Fruit fly (Drosophila melanogaster) whole organism, prepupa: ENCODE measurements around the gene CG2533.

Experiments
- Blimp-1 ChIP-seq: fragments of 200-800 bp; sonication (Bioruptor generic); optimal IDR thresholded peaks from 3 replicates; lab custom pipeline; 2017; ENCODE audit warnings: missing biosample characterization, missing genetic modification characterization, mild to moderate bottlenecking, moderate library complexity, missing genetic modification reagents
- CG10631 ChIP-seq: fragments of 200-800 bp; sonication (Bioruptor generic); optimal IDR thresholded peaks from 2 replicates; lab custom pipeline; 2016; ENCODE audit warnings: missing biosample characterization, missing genetic modification characterization
- CG10669 ChIP-seq: fragments of 200-800 bp; sonication (Bioruptor generic); optimal IDR thresholded peaks from 3 replicates; lab custom pipeline; 2018; ENCODE audit warnings: missing biosample characterization, mild to moderate bottlenecking, missing genetic modification characterization, moderate library complexity
- CG11902 ChIP-seq: fragments of 200-800 bp; sonication (Bioruptor generic); optimal IDR thresholded peaks from 3 replicates; lab custom pipeline; 2016; ENCODE audit warnings: missing biosample characterization, missing genetic modification characterization
- CG15336 ChIP-seq: fragments of 200-800 bp; sonication (Bioruptor generic); IDR thresholded peaks from 2 replicates; pipeline ENCODE4 v1.3.6; 2022; ENCODE audit warnings: missing biosample characterization, missing genetic modification characterization
- CG1621 ChIP-seq: fragments of 200-800 bp; sonication (Bioruptor generic); optimal IDR thresholded peaks from 3 replicates; lab custom pipeline; 2018; ENCODE audit warnings: missing biosample characterization, mild to moderate bottlenecking, missing genetic modification characterization
- CG16779 ChIP-seq: fragments of 200-800 bp; sonication (Bioruptor generic); optimal IDR thresholded peaks from 3 replicates; lab custom pipeline; 2017; ENCODE audit warnings: missing biosample characterization, mild to moderate bottlenecking, missing genetic modification characterization
- CG34406 ChIP-seq: fragments of 200-800 bp; sonication (Bioruptor generic); optimal IDR thresholded peaks from 3 replicates; lab custom pipeline; 2016; ENCODE audit warnings: missing biosample characterization, missing genetic modification characterization
- CG3919 ChIP-seq: fragments of 200-800 bp; sonication (Bioruptor generic); optimal IDR thresholded peaks from 3 replicates; lab custom pipeline; 2016; ENCODE audit warnings: missing biosample characterization, missing genetic modification characterization
- CG4318 ChIP-seq: fragments of 200-800 bp; sonication (Bioruptor generic); optimal IDR thresholded peaks from 3 replicates; lab custom pipeline; 2017; ENCODE audit warnings: missing biosample characterization, mild to moderate bottlenecking, missing genetic modification characterization
- CG6163 ChIP-seq: fragments of 200-800 bp; sonication (Bioruptor generic); IDR thresholded peaks from 3 replicates; pipeline ENCODE4 v1.3.6; 2022; ENCODE audit warnings: missing biosample characterization, missing genetic modification characterization
- CG6276 ChIP-seq: fragments of 200-800 bp; sonication (Bioruptor generic); optimal IDR thresholded peaks from 2 replicates; lab custom pipeline; 2017; ENCODE audit warnings: missing biosample characterization, mild to moderate bottlenecking, missing genetic modification characterization
- CG6854 ChIP-seq: fragments of 200-800 bp; sonication (Bioruptor generic); optimal IDR thresholded peaks from 2 replicates; lab custom pipeline; 2017; ENCODE audit warnings: missing biosample characterization, mild to moderate bottlenecking, missing genetic modification characterization
- CG8119 ChIP-seq: fragments of 200-800 bp; sonication (Bioruptor generic); IDR thresholded peaks from 3 replicates; pipeline ENCODE4 v1.3.6; 2022; ENCODE audit warnings: missing biosample characterization, missing genetic modification characterization
- CG8319 ChIP-seq: fragments of 200-800 bp; sonication (Bioruptor generic); optimal IDR thresholded peaks from 3 replicates; lab custom pipeline; 2016; ENCODE audit warnings: missing biosample characterization, missing genetic modification characterization
- CG8632 ChIP-seq: fragments of 200-800 bp; sonication (Bioruptor generic); optimal IDR thresholded peaks from 3 replicates; lab custom pipeline; 2016; ENCODE audit warnings: missing biosample characterization, missing genetic modification characterization
- CG9139 ChIP-seq: fragments of 200-800 bp; sonication (Bioruptor generic); optimal IDR thresholded peaks from 3 replicates; lab custom pipeline; 2017; ENCODE audit warnings: missing biosample characterization, mild to moderate bottlenecking, missing genetic modification characterization
- Eip75B ChIP-seq: fragments of 200-800 bp; sonication (Bioruptor generic); optimal IDR thresholded peaks from 3 replicates; lab custom pipeline; 2016; ENCODE audit warnings: missing biosample characterization, missing genetic modification characterization
- Eip78C ChIP-seq: fragments of 200-800 bp; sonication (Bioruptor generic); peaks from one replicate; lab custom pipeline; 2016; ENCODE audit warnings: missing biosample characterization, missing genetic modification characterization
- Eip93F ChIP-seq: fragments of 200-800 bp; sonication (Bioruptor generic); optimal IDR thresholded peaks from 2 replicates; lab custom pipeline; 2016; ENCODE audit warnings: missing biosample characterization, mild to moderate bottlenecking, missing genetic modification characterization
- Ets96B ChIP-seq: fragments of 200-800 bp; optimal IDR thresholded peaks from 2 replicates; lab custom pipeline; 2019; ENCODE audit warnings: missing biosample characterization, mild to moderate bottlenecking, missing genetic modification characterization, moderate library complexity
- Gug ChIP-seq: fragments of 200-800 bp; sonication (Bioruptor generic); IDR thresholded peaks from 2 replicates; pipeline ENCODE4 v1.3.6; 2022; ENCODE audit warnings: missing biosample characterization, missing genetic modification characterization
- Hr38 ChIP-seq: sonication (Bioruptor generic); optimal IDR thresholded peaks from 2 replicates; lab custom pipeline; 2016; ENCODE audit warnings: missing biosample characterization, missing genetic modification characterization
- Hr39 ChIP-seq: fragments of 200-800 bp; sonication (Bioruptor generic); optimal IDR thresholded peaks from 2 replicates; lab custom pipeline; 2016; ENCODE audit warnings: missing biosample characterization, missing genetic modification characterization
- Lpt ChIP-seq: fragments of 200-800 bp; sonication (Bioruptor generic); optimal IDR thresholded peaks from 3 replicates; lab custom pipeline; 2016; ENCODE audit warnings: missing biosample characterization, missing genetic modification characterization
- OdsH ChIP-seq: fragments of 200-800 bp; sonication (Bioruptor generic); optimal IDR thresholded peaks from 3 replicates; lab custom pipeline; 2016; ENCODE audit warnings: missing biosample characterization, missing genetic modification characterization
- Sox14 ChIP-seq: fragments of 200-800 bp; sonication (Bioruptor generic); optimal IDR thresholded peaks from 3 replicates; lab custom pipeline; 2016; ENCODE audit warnings: missing biosample characterization, missing genetic modification characterization
- Sox15 ChIP-seq: fragments of 200-800 bp; sonication (Bioruptor generic); optimal IDR thresholded peaks from 3 replicates; lab custom pipeline; 2016; ENCODE audit warnings: missing biosample characterization, missing genetic modification characterization
- achi ChIP-seq: fragments of 200-800 bp; sonication (Bioruptor generic); optimal IDR thresholded peaks from 3 replicates; lab custom pipeline; 2016; ENCODE audit warnings: missing biosample characterization, missing genetic modification characterization
- acj6 ChIP-seq: fragments of 200-800 bp; sonication (Bioruptor generic); optimal IDR thresholded peaks from 3 replicates; lab custom pipeline; 2016; ENCODE audit warnings: missing biosample characterization, missing genetic modification characterization
- cyc ChIP-seq: fragments of 200-800 bp; sonication (Bioruptor generic); optimal IDR thresholded peaks from 3 replicates; lab custom pipeline; 2016; ENCODE audit warnings: missing biosample characterization, missing genetic modification characterization
- dac ChIP-seq: fragments of 200-800 bp; sonication (Bioruptor generic); optimal IDR thresholded peaks from 2 replicates; lab custom pipeline; 2017; ENCODE audit warnings: missing biosample characterization, mild to moderate bottlenecking, missing genetic modification characterization
- dsx ChIP-seq: fragments of 200-800 bp; optimal IDR thresholded peaks from 3 replicates; lab custom pipeline; 2019; ENCODE audit warnings: missing biosample characterization, mild to moderate bottlenecking, missing genetic modification characterization, moderate library complexity; ENCODE audit not compliant: poor library complexity, severe bottlenecking
- esn ChIP-seq: fragments of 200-800 bp; sonication (Bioruptor generic); optimal IDR thresholded peaks from 2 replicates; lab custom pipeline; 2016; ENCODE audit warnings: missing biosample characterization, mild to moderate bottlenecking, missing genetic modification characterization, moderate library complexity
- fd59A ChIP-seq: fragments of 200-800 bp; sonication (Bioruptor generic); optimal IDR thresholded peaks from 2 replicates; lab custom pipeline; 2017; ENCODE audit warnings: missing biosample characterization, mild to moderate bottlenecking, missing genetic modification characterization, missing genetic modification reagents
- fkh ChIP-seq: fragments of 200-800 bp; sonication (Bioruptor generic); optimal IDR thresholded peaks from 3 replicates; lab custom pipeline; 2017; ENCODE audit warnings: missing biosample characterization, mild to moderate bottlenecking, missing genetic modification characterization, moderate library complexity
- lz ChIP-seq: fragments of 200-800 bp; sonication (Bioruptor generic); optimal IDR thresholded peaks from 3 replicates; lab custom pipeline; 2016; ENCODE audit warnings: missing biosample characterization, missing genetic modification characterization
- salr ChIP-seq, 2 experiments: fragments of 200-800 bp; sonication (Bioruptor generic); optimal IDR thresholded peaks; 3 replicates each; lab custom pipeline; 2016 to 2018; ENCODE audit warnings: missing biosample characterization in 2 of 2, missing genetic modification characterization in 2 of 2, mild to moderate bottlenecking in 1 of 2
- spab ChIP-seq: fragments of 200-800 bp; sonication (Bioruptor generic); optimal IDR thresholded peaks from 2 replicates; lab custom pipeline; 2017; ENCODE audit warnings: missing biosample characterization, mild to moderate bottlenecking, missing genetic modification characterization, missing genetic modification reagents
- svp ChIP-seq: fragments of 200-800 bp; sonication (Bioruptor generic); peaks from one replicate; lab custom pipeline; 2016; ENCODE audit warnings: missing biosample characterization, missing genetic modification characterization
- topi ChIP-seq: fragments of 200-800 bp; sonication (Bioruptor generic); optimal IDR thresholded peaks from 3 replicates; lab custom pipeline; 2016; ENCODE audit warnings: missing biosample characterization, missing genetic modification characterization
- vri ChIP-seq: fragments of 200-800 bp; sonication (Bioruptor generic); optimal IDR thresholded peaks from 3 replicates; lab custom pipeline; 2016; ENCODE audit warnings: missing biosample characterization, mild to moderate bottlenecking, missing genetic modification characterization

The CG2533 gene

DNA sequence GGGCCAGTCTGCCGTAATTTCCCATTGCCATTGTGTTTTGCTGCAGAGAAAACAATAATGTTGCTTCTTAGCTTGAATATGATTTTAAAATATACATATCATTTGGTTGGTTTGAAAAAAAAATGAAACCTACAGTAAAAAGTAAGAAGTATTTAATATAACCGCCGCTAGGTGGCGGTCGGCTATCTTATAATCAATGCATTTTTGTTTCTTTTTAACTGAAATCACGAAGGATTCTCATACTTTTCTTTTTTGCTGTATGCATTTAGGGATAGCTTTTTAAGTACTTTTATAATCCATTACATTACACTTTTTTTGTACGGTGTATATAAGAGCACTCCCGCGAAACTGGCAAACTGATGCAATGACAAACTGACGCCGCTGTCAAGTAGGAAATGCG lies 47.4 kb upstream of the CG2533 start (continued):
- TF ChIP-seq CG3919 (GFP tag; lab: Kevin White, UChicago) (peak; percentile 5), Blimp-1 (GFP tag; lab: Kevin White, UChicago) (no peak), Eip78C (GFP tag; lab: Kevin White, UChicago) (peak; percentile 31), Hr39 (no peak), CG11902 (GFP tag; lab: Kevin White, UChicago) (no peak), acj6 (peak; percentile 14), salr (GFP tag; optimal IDR thresholded peaks at IDR 0.05; lab: Kevin White, UChicago) (no peak), vri (GFP tag; lab: Kevin White, UChicago) (no peak), fd59A (GFP tag; lab: Kevin White, UChicago) (no peak), fkh (GFP tag; lab: Kevin White, UChicago) (no peak), CG8119 (peak; percentile 41; the same call in 1 of the 3 replicates)

- no peak for TF ChIP-seq Blimp-1 (GFP tag; lab: Kevin White, UChicago)
- no peak for TF ChIP-seq spab (GFP tag; lab: Kevin White, UChicago)
- TF ChIP-seq Sox14 (GFP tag; lab: Kevin White, UChicago) = no peak
- TF ChIP-seq CG34406 (GFP tag; lab: Kevin White, UChicago) = no peak
- no peak for TF ChIP-seq CG9139 (GFP tag; lab: Kevin White, UChicago)
- TF ChIP-seq svp (GFP tag; lab: Kevin White, UChicago) = no peak
- TF ChIP-seq Ets96B (tag; lab: Kevin White, UChicago) = no peak
- TF ChIP-seq Sox15 (GFP tag; lab: Kevin White, UChicago) = no peak
- no peak for TF ChIP-seq achi (GFP tag; lab: Kevin White, UChicago)
- no peak for TF ChIP-seq CG6276 (GFP tag; lab: Kevin White, UChicago)
- TF ChIP-seq CG11902 (GFP tag; lab: Kevin White, UChicago) = no peak
- TF ChIP-seq Eip75B (GFP tag; lab: Kevin White, UChicago) = no peak
- no peak for TF ChIP-seq CG4318 (GFP tag; lab: Kevin White, UChicago)
- TF ChIP-seq CG10631 (GFP tag; lab: Kevin White, UChicago) = no peak
- TF ChIP-seq Eip93F (GFP tag; lab: Kevin White, UChicago) = no peak
- TF ChIP-seq Gug (GFP tag; lab: Robert Waterston, UW) = no peak
- no peak for TF ChIP-seq cyc (GFP tag; lab: Kevin White, UChicago)
- no peak for TF ChIP-seq Hr38
- TF ChIP-seq CG15336 (GFP tag; lab: Robert Waterston, UW) = no peak
- no peak for TF ChIP-seq topi (GFP tag; lab: Kevin White, UChicago)
Observed at dm6 chrX:11644530-11645080, 40.6 kb upstream of the CG2533 start.

DNA sequence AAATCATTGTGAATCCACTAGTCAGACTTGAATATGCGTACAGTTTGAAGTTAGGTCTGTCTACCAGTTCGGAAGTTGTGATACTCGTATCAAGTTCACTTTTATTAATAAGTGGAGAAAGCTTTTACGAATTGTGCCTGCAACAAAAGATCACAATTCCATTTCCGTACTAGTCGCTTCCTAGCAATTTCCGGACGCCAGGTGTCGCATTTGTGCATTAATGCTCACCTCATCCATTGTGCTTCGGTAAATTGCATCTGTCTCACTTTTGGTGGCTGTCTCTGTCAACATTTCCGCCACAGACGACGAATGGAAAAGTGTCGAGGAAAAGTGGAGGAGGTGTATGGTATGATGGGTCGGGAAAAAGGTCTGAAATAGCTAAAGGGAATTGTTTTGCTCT lies 39.2 kb upstream of the CG2533 start:
- TF ChIP-seq fkh (GFP tag; lab: Kevin White, UChicago) (no peak), OdsH (GFP tag; lab: Kevin White, UChicago) (no peak), CG6854 (no peak), acj6 (no peak), CG6163 (GFP tag; lab: Robert Waterston, UW) (no peak), CG8632 (no peak), Hr39 (no peak), CG8319 (no peak), dac (GFP tag; lab: Kevin White, UChicago) (no peak), vri (GFP tag; lab: Kevin White, UChicago) (no peak), CG1621 (tag; lab: Kevin White, UChicago) (no peak), esn (GFP tag; lab: Kevin White, UChicago) (no peak), dsx (GFP tag; lab: Kevin White, UChicago) (no peak), CG10669 (GFP tag; lab: Kevin White, UChicago) (no peak), lz (GFP tag; lab: Kevin White, UChicago) (no peak), CG16779 (tag; lab: Kevin White, UChicago) (no peak), Lpt (GFP tag; lab: Kevin White, UChicago) (no peak), topi (GFP tag; lab: Kevin White, UChicago) (no peak)
